Fruit fly (Drosophila melanogaster) whole organism, embryonic: ENCODE data around the gene CG7646.
A peak's percentile ranks its signal among the peaks of the same experiment; 100 is the strongest.

Experiments
- CG10654 ChIP-seq: fragments of 200-800 bp; sonication (Bioruptor generic); optimal IDR thresholded peaks from 2 replicates; lab custom pipeline; 2016; ENCODE audit warnings: missing biosample characterization, missing genetic modification characterization
- CG10979 ChIP-seq: fragments of 200-800 bp; sonication (Bioruptor generic); optimal IDR thresholded peaks from 2 replicates; lab custom pipeline; 2018; ENCODE audit warnings: missing biosample characterization, mild to moderate bottlenecking, missing genetic modification characterization, moderate library complexity
- CG11398 ChIP-seq: fragments of 200-800 bp; sonication (Bioruptor generic); optimal IDR thresholded peaks from 2 replicates; lab custom pipeline; 2016; ENCODE audit warnings: missing biosample characterization, missing genetic modification characterization
- CG12219 ChIP-seq: fragments of 200-800 bp; sonication (Bioruptor generic); optimal IDR thresholded peaks from 3 replicates; lab custom pipeline; 2018; ENCODE audit warnings: missing biosample characterization, mild to moderate bottlenecking, missing genetic modification characterization
- CG12942 ChIP-seq: fragments of 200-800 bp; sonication (Bioruptor generic); optimal IDR thresholded peaks from 3 replicates; lab custom pipeline; 2016; ENCODE audit warnings: missing biosample characterization, missing genetic modification characterization
- CG13123 ChIP-seq: fragments of 200-800 bp; sonication (Bioruptor generic); optimal IDR thresholded peaks from 2 replicates; lab custom pipeline; 2016; ENCODE audit warnings: missing biosample characterization, missing genetic modification characterization
- CG1529 ChIP-seq: fragments of 200-800 bp; sonication (Bioruptor generic); optimal IDR thresholded peaks from 3 replicates; lab custom pipeline; 2018; ENCODE audit warnings: missing biosample characterization, missing genetic modification characterization
- CG16815 ChIP-seq: fragments of 200-800 bp; sonication (Bioruptor generic); optimal IDR thresholded peaks from 3 replicates; lab custom pipeline; 2017; ENCODE audit warnings: missing biosample characterization, mild to moderate bottlenecking, missing genetic modification characterization
- CG17568 ChIP-seq: fragments of 200-800 bp; sonication (Bioruptor generic); optimal IDR thresholded peaks from 2 replicates; lab custom pipeline; 2018; ENCODE audit warnings: missing biosample characterization, mild to moderate bottlenecking, missing genetic modification characterization, moderate library complexity
- CG2116 ChIP-seq: fragments of 200-800 bp; sonication (Bioruptor generic); optimal IDR thresholded peaks from 3 replicates; lab custom pipeline; 2018; ENCODE audit warnings: missing biosample characterization, mild to moderate bottlenecking, missing genetic modification characterization
- CG2889 ChIP-seq: fragments of 200-800 bp; sonication (Bioruptor generic); IDR thresholded peaks from 3 replicates; pipeline ENCODE4 v1.3.6; 2022; ENCODE audit warnings: missing biosample characterization, missing genetic modification characterization
- CG31224 ChIP-seq: fragments of 200-800 bp; sonication (Bioruptor generic); IDR thresholded peaks from 2 replicates; pipeline ENCODE4 v1.3.6; 2022; ENCODE audit warnings: missing biosample characterization, missing genetic modification characterization
- CG4282 ChIP-seq: fragments of 200-800 bp; sonication (Bioruptor generic); optimal IDR thresholded peaks from 2 replicates; lab custom pipeline; 2016; ENCODE audit warnings: missing biosample characterization, missing genetic modification characterization
- CG4404 ChIP-seq: fragments of 200-800 bp; sonication (Bioruptor generic); IDR thresholded peaks from 2 replicates; pipeline ENCODE4 v1.3.6; 2022; ENCODE audit warnings: missing biosample characterization, missing genetic modification characterization
- CG6272 ChIP-seq: fragments of 200-800 bp; sonication (Bioruptor generic); IDR thresholded peaks from 2 replicates; pipeline ENCODE4 v1.3.6; 2022; ENCODE audit warnings: missing biosample characterization, missing genetic modification characterization
- CG8089 ChIP-seq: fragments of 200-800 bp; sonication (Bioruptor generic); optimal IDR thresholded peaks from 3 replicates; lab custom pipeline; 2016; ENCODE audit warnings: missing biosample characterization, missing genetic modification characterization
- CG8290 ChIP-seq, 3 experiments: fragments of 200-800 bp; sonication (Bioruptor generic); optimal IDR thresholded peaks; 2 replicates each; lab custom pipeline; 2016 to 2019; ENCODE audit warnings: missing biosample characterization in 3 of 3, missing genetic modification characterization in 3 of 3, mild to moderate bottlenecking in 2 of 3, moderate library complexity in 1 of 3
- Chrac-16 ChIP-seq: fragments of 200-800 bp; sonication (Bioruptor generic); optimal IDR thresholded peaks from 3 replicates; lab custom pipeline; 2016; ENCODE audit warnings: missing biosample characterization, missing genetic modification characterization
- Drgx ChIP-seq: fragments of 200-800 bp; sonication (Bioruptor generic); IDR thresholded peaks from 2 replicates; pipeline ENCODE4 v1.3.6; 2022; ENCODE audit warnings: missing biosample characterization, missing genetic modification characterization
- ERR ChIP-seq: fragments of 200-800 bp; sonication (Bioruptor generic); optimal IDR thresholded peaks from 2 replicates; lab custom pipeline; 2016; ENCODE audit warnings: missing biosample characterization, missing genetic modification characterization
- Gsc ChIP-seq: fragments of 200-800 bp; sonication (Bioruptor generic); IDR thresholded peaks from 2 replicates; pipeline ENCODE4 v1.3.6; 2022; ENCODE audit warnings: missing biosample characterization, missing genetic modification characterization
- H15 ChIP-seq: fragments of 200-800 bp; sonication (Bioruptor generic); IDR thresholded peaks from 3 replicates; pipeline ENCODE4 v1.3.6; 2022; ENCODE audit warnings: missing biosample characterization, missing genetic modification characterization
- H2.0 ChIP-seq: fragments of 200-800 bp; sonication (Bioruptor generic); IDR thresholded peaks from 2 replicates; pipeline ENCODE4 v1.3.6; 2022; ENCODE audit warnings: missing biosample characterization, missing genetic modification characterization
- HmgZ ChIP-seq: fragments of 200-800 bp; sonication (Bioruptor generic); optimal IDR thresholded peaks from 2 replicates; lab custom pipeline; 2018; ENCODE audit warnings: missing biosample characterization, mild to moderate bottlenecking, missing genetic modification characterization
- Sry-β ChIP-seq: fragments of 200-800 bp; sonication (Bioruptor generic); optimal IDR thresholded peaks from 2 replicates; lab custom pipeline; 2018; ENCODE audit warnings: missing biosample characterization, mild to moderate bottlenecking, missing genetic modification characterization, moderate library complexity
- Sry-δ ChIP-seq: fragments of 200-800 bp; sonication (Bioruptor generic); optimal IDR thresholded peaks from 2 replicates; lab custom pipeline; 2016; ENCODE audit warnings: missing biosample characterization, missing genetic modification characterization
- Tbp ChIP-seq: fragments of >200 bp; optimal IDR thresholded peaks from 2 replicates; lab custom pipeline; 2018; ENCODE audit warnings: missing biosample characterization, missing genetic modification characterization
- YL-1 ChIP-seq: fragments of 200-800 bp; sonication (Bioruptor generic); optimal IDR thresholded peaks from 3 replicates; lab custom pipeline; 2017; ENCODE audit warnings: missing biosample characterization, mild to moderate bottlenecking, missing genetic modification characterization
- al ChIP-seq: fragments of 200-800 bp; sonication (Bioruptor generic); IDR thresholded peaks from 2 replicates; pipeline ENCODE4 v1.3.6; 2022; ENCODE audit warnings: missing biosample characterization, missing genetic modification characterization
- bbx ChIP-seq: fragments of 200-800 bp; sonication (Bioruptor generic); IDR thresholded peaks from 2 replicates; pipeline ENCODE4 v1.3.6; 2022; ENCODE audit warnings: missing biosample characterization, missing genetic modification characterization; ENCODE audit not compliant: partially characterized antibody
- cas ChIP-seq: fragments of 200-800 bp; sonication (Bioruptor generic); IDR thresholded peaks from 2 replicates; pipeline ENCODE4 v1.3.6; 2022; ENCODE audit warnings: missing biosample characterization, missing genetic modification characterization
- chif ChIP-seq, 2 experiments: fragments of 200-800 bp; sonication (Bioruptor generic); optimal IDR thresholded peaks; 3 replicates each; lab custom pipeline; 2016; ENCODE audit warnings: missing biosample characterization in 2 of 2, missing genetic modification characterization in 2 of 2
- dati ChIP-seq: fragments of 200-800 bp; sonication (Bioruptor generic); IDR thresholded peaks from 2 replicates; pipeline ENCODE4 v1.3.6; 2022; ENCODE audit warnings: missing biosample characterization, missing genetic modification characterization
- dpn ChIP-seq, 2 experiments: fragments of 200-800 bp; sonication (Bioruptor generic); optimal IDR thresholded peaks; 3 replicates each; lab custom pipeline; 2016; ENCODE audit warnings: missing biosample characterization in 2 of 2, missing genetic modification characterization in 2 of 2
- fd3F ChIP-seq: fragments of 200-800 bp; sonication (Bioruptor generic); optimal IDR thresholded peaks from 2 replicates; lab custom pipeline; 2018; ENCODE audit warnings: missing biosample characterization, mild to moderate bottlenecking, missing genetic modification characterization, moderate library complexity
- gcm2 ChIP-seq: fragments of 200-800 bp; sonication (Bioruptor generic); optimal IDR thresholded peaks from 2 replicates; lab custom pipeline; 2016; ENCODE audit warnings: missing biosample characterization, missing genetic modification characterization
- grau ChIP-seq: fragments of 200-800 bp; optimal IDR thresholded peaks from 3 replicates; lab custom pipeline; 2019; ENCODE audit warnings: missing biosample characterization, mild to moderate bottlenecking, missing genetic modification characterization, moderate library complexity
- gsb-n ChIP-seq: fragments of 200-800 bp; sonication (Bioruptor generic); optimal IDR thresholded peaks from 3 replicates; lab custom pipeline; 2018; ENCODE audit warnings: missing biosample characterization, mild to moderate bottlenecking, missing genetic modification characterization
- ind ChIP-seq: fragments of 200-800 bp; sonication (Bioruptor generic); optimal IDR thresholded peaks from 3 replicates; lab custom pipeline; 2016; ENCODE audit warnings: missing biosample characterization, missing genetic modification characterization
- insv ChIP-seq, 2 experiments: fragments of 200-800 bp; sonication (Bioruptor generic); optimal IDR thresholded peaks; 3 replicates each; lab custom pipeline; 2016 to 2018; ENCODE audit warnings: missing biosample characterization in 2 of 2, missing genetic modification characterization in 2 of 2
- lilli ChIP-seq: fragments of 200-800 bp; sonication (Bioruptor generic); optimal IDR thresholded peaks from 3 replicates; lab custom pipeline; 2016; ENCODE audit warnings: missing biosample characterization, missing genetic modification characterization
- oc ChIP-seq: fragments of 200-800 bp; sonication (Bioruptor generic); optimal IDR thresholded peaks from 2 replicates; lab custom pipeline; 2018; ENCODE audit warnings: missing biosample characterization, mild to moderate bottlenecking, missing genetic modification characterization, moderate library complexity
- pan ChIP-seq, 4 experiments: fragments of >200 bp in 3 of 4; fragments of 200-800 bp in 1 of 4; sonication (Bioruptor generic) in 1 of 4; optimal IDR thresholded peaks in 3 of 4; IDR thresholded peaks in 1 of 4; 2 replicates each; pipeline versions ENCODE4 v1.3.6 to Lab custom; 2017 to 2022; ENCODE audit warnings: missing biosample characterization in 2 of 4, missing genetic modification characterization in 2 of 4, mixed read lengths in 1 of 4
- pb ChIP-seq: fragments of 200-800 bp; sonication (Bioruptor generic); optimal IDR thresholded peaks from 3 replicates; lab custom pipeline; 2016; ENCODE audit warnings: missing biosample characterization, missing genetic modification characterization
- psq ChIP-seq: fragments of 200-800 bp; sonication (Bioruptor generic); optimal IDR thresholded peaks from 2 replicates; lab custom pipeline; 2017; ENCODE audit warnings: missing biosample characterization, missing genetic modification characterization
- rib ChIP-seq: fragments of 200-800 bp; sonication (Bioruptor generic); IDR thresholded peaks from 2 replicates; pipeline ENCODE4 v1.3.6; 2022; ENCODE audit warnings: missing biosample characterization, missing genetic modification characterization
- scrt ChIP-seq: fragments of 200-800 bp; sonication (Bioruptor generic); optimal IDR thresholded peaks from 2 replicates; lab custom pipeline; 2018; ENCODE audit warnings: missing biosample characterization, mild to moderate bottlenecking, missing genetic modification characterization, moderate library complexity
- tx ChIP-seq: fragments of 200-800 bp; sonication (Bioruptor generic); optimal IDR thresholded peaks from 2 replicates; lab custom pipeline; 2016; ENCODE audit warnings: missing biosample characterization, missing genetic modification characterization
- zen ChIP-seq: fragments of 200-800 bp; sonication (Bioruptor generic); optimal IDR thresholded peaks from 3 replicates; lab custom pipeline; 2018; ENCODE audit warnings: missing biosample characterization, mild to moderate bottlenecking, missing genetic modification characterization, moderate library complexity

CG7646 gene

dm6 chr3L:20006269-20007265, 14.9 kb downstream of the CG7646 start (continued):
- no peak for TF ChIP-seq CG8290 (GFP tag; optimal IDR thresholded peaks at IDR 0.05; lab: Kevin White, UChicago)
- peak; percentile 48 to 71 for TF ChIP-seq CG8290 (tag; optimal IDR thresholded peaks at IDR 0.05; lab: Kevin White, UChicago)
- no peak for TF ChIP-seq scrt (GFP tag; lab: Kevin White, UChicago)
- peak; percentile 86 for TF ChIP-seq CG2116
- TF ChIP-seq CG10654 (GFP tag; lab: Kevin White, UChicago), result no peak
- TF ChIP-seq Tbp (GFP tag; lab: Kevin White, UChicago), result no peak
- TF ChIP-seq Sry-δ (GFP tag; lab: Kevin White, UChicago), result peak; percentile 75
- no peak for TF ChIP-seq CG13123 (GFP tag; lab: Kevin White, UChicago)
- no peak for TF ChIP-seq HmgZ (tag; lab: Kevin White, UChicago)
- TF ChIP-seq H2.0 (GFP tag; lab: Robert Waterston, UW), result no peak
- TF ChIP-seq CG12219, result no peak
- no peak for TF ChIP-seq insv (GFP tag; optimal IDR thresholded peaks at IDR 0.05; lab: Kevin White, UChicago)
- no peak for TF ChIP-seq rib
- no peak for TF ChIP-seq grau
- no peak for TF ChIP-seq dati (GFP tag; lab: Robert Waterston, UW)
- no peak for TF ChIP-seq Drgx (GFP tag; lab: Robert Waterston, UW)
- TF ChIP-seq cas, result no peak
- TF ChIP-seq zen (tag; lab: Kevin White, UChicago), result peak; percentile 24
- TF ChIP-seq ERR (GFP tag; lab: Kevin White, UChicago), result no peak
- TF ChIP-seq Sry-β (GFP tag; lab: Kevin White, UChicago), result no peak
- no peak for TF ChIP-seq dpn (GFP tag; optimal IDR thresholded peaks at IDR 0.05; lab: Kevin White, UChicago)
- TF ChIP-seq CG10979 (tag; lab: Kevin White, UChicago), result no peak
- TF ChIP-seq CG6272 (GFP tag; lab: Robert Waterston, UW), result no peak
- TF ChIP-seq CG1529, result peak; percentile 17
- TF ChIP-seq tx (GFP tag; lab: Kevin White, UChicago), result no peak
- TF ChIP-seq CG17568 (GFP tag; lab: Kevin White, UChicago), result peak; percentile 36
- no peak for TF ChIP-seq CG11398 (GFP tag; lab: Kevin White, UChicago)
- TF ChIP-seq Gsc (GFP tag; lab: Robert Waterston, UW), result no peak
- TF ChIP-seq al (GFP tag; lab: Robert Waterston, UW), result no peak
- TF ChIP-seq CG2889 (GFP tag; lab: Robert Waterston, UW), result no peak
- TF ChIP-seq psq (GFP tag; lab: Kevin White, UChicago), result no peak
- TF ChIP-seq lilli (GFP tag; lab: Kevin White, UChicago), result no peak
- TF ChIP-seq pan (optimal IDR thresholded peaks at IDR 0.05; lab: Kevin White, UChicago), result no peak
- no peak for TF ChIP-seq pan (GFP tag; optimal IDR thresholded peaks at IDR 0.05 in 1 of 2, IDR thresholded peaks at IDR 0.05 in 1 of 2)
- TF ChIP-seq YL-1 (GFP tag; lab: Kevin White, UChicago), result peak; percentile 49
- no peak for TF ChIP-seq gsb-n (tag; lab: Kevin White, UChicago)
- TF ChIP-seq Chrac-16 (GFP tag; lab: Kevin White, UChicago), result no peak
- TF ChIP-seq CG31224 (GFP tag; lab: Robert Waterston, UW), result no peak
- peak; percentile 99 for TF ChIP-seq bbx
- TF ChIP-seq CG16815 (GFP tag; lab: Kevin White, UChicago), result no peak
- no peak for TF ChIP-seq CG12942 (GFP tag; lab: Kevin White, UChicago)
- no peak for TF ChIP-seq chif (GFP tag; optimal IDR thresholded peaks at IDR 0.05; lab: Kevin White, UChicago)
- no peak for TF ChIP-seq CG4282 (GFP tag; lab: Kevin White, UChicago)
- TF ChIP-seq CG4404 (GFP tag; lab: Robert Waterston, UW), result no peak
- no peak for TF ChIP-seq pb (GFP tag; lab: Kevin White, UChicago)
- TF ChIP-seq oc, result no peak
- TF ChIP-seq H15 (GFP tag; lab: Robert Waterston, UW), result no peak
- TF ChIP-seq ind (GFP tag; lab: Kevin White, UChicago), result no peak
- no peak for TF ChIP-seq gcm2
- TF ChIP-seq fd3F, result no peak
- TF ChIP-seq CG8089 (GFP tag; lab: Kevin White, UChicago), result peak; percentile 25
